Fruit fly (Drosophila melanogaster) whole organism, embryonic: Measurements from ENCODE around the gene CG4709.

Experiments used
- Antp ChIP-seq: fragments of 200-800 bp; sonication (Bioruptor generic); optimal IDR thresholded peaks from 3 replicates; lab custom pipeline; 2016; ENCODE audit warnings: missing biosample characterization, missing genetic modification characterization
- Atf6 ChIP-seq: fragments of 200-800 bp; sonication (Bioruptor generic); IDR thresholded peaks from 2 replicates; pipeline ENCODE4 v1.3.6; 2022; ENCODE audit warnings: missing biosample characterization, missing genetic modification characterization
- CG10654 ChIP-seq: fragments of 200-800 bp; sonication (Bioruptor generic); optimal IDR thresholded peaks from 2 replicates; lab custom pipeline; 2016; ENCODE audit warnings: missing biosample characterization, missing genetic modification characterization
- CG11093 ChIP-seq: fragments of 200-800 bp; sonication (Bioruptor generic); IDR thresholded peaks from 3 replicates; pipeline ENCODE4 v1.3.6; 2022; ENCODE audit warnings: missing biosample characterization, missing genetic modification characterization
- CG12155 ChIP-seq: fragments of 200-800 bp; sonication (Bioruptor generic); optimal IDR thresholded peaks from 3 replicates; lab custom pipeline; 2016; ENCODE audit warnings: missing biosample characterization, missing genetic modification characterization
- CG12659 ChIP-seq: fragments of 200-800 bp; sonication (Bioruptor generic); optimal IDR thresholded peaks from 3 replicates; lab custom pipeline; 2017; ENCODE audit warnings: mild to moderate bottlenecking, missing biosample characterization, missing genetic modification reagents, missing genetic modification characterization
- CG12744 ChIP-seq: fragments of 200-800 bp; sonication (Bioruptor generic); optimal IDR thresholded peaks from 2 replicates; lab custom pipeline; 2016; ENCODE audit warnings: missing biosample characterization, missing genetic modification characterization
- CG13775 ChIP-seq: fragments of 200-800 bp; sonication (Bioruptor generic); optimal IDR thresholded peaks from 3 replicates; lab custom pipeline; 2017; ENCODE audit warnings: missing biosample characterization, mild to moderate bottlenecking, missing genetic modification characterization
- CG14667 ChIP-seq: fragments of 200-800 bp; sonication (Bioruptor generic); IDR thresholded peaks from 2 replicates; pipeline ENCODE4 v1.3.6; 2022; ENCODE audit warnings: missing biosample characterization, missing genetic modification characterization
- CG14710 ChIP-seq: fragments of 200-800 bp; sonication (Bioruptor generic); optimal IDR thresholded peaks from 3 replicates; lab custom pipeline; 2019; ENCODE audit warnings: missing biosample characterization, mild to moderate bottlenecking, missing genetic modification characterization, moderate library complexity
- CG15601 ChIP-seq: fragments of 200-800 bp; sonication (Bioruptor generic); optimal IDR thresholded peaks from 3 replicates; lab custom pipeline; 2019; ENCODE audit warnings: missing biosample characterization, mild to moderate bottlenecking, missing genetic modification characterization, moderate library complexity
- CG17385 ChIP-seq: fragments of 200-800 bp; sonication (Bioruptor generic); optimal IDR thresholded peaks from 3 replicates; lab custom pipeline; 2018; ENCODE audit warnings: missing biosample characterization, mild to moderate bottlenecking, missing genetic modification characterization
- CG1792 ChIP-seq: fragments of 200-800 bp; sonication (Bioruptor generic); optimal IDR thresholded peaks from 2 replicates; lab custom pipeline; 2016; ENCODE audit warnings: missing biosample characterization, missing genetic modification characterization
- CG2129 ChIP-seq: fragments of 200-800 bp; sonication (Bioruptor generic); IDR thresholded peaks from 2 replicates; pipeline ENCODE4 v1.3.6; 2022; ENCODE audit warnings: missing biosample characterization, missing genetic modification characterization; ENCODE audit not compliant: partially characterized antibody
- CG2199 ChIP-seq: fragments of 200-800 bp; sonication (Bioruptor generic); IDR thresholded peaks from 3 replicates; pipeline ENCODE4 v1.3.6; 2022; ENCODE audit warnings: missing biosample characterization, missing genetic modification characterization
- CG31388 ChIP-seq: fragments of 200-800 bp; sonication (Bioruptor generic); optimal IDR thresholded peaks from 2 replicates; lab custom pipeline; 2016; ENCODE audit warnings: missing biosample characterization, missing genetic modification characterization
- CG3281 ChIP-seq: fragments of 200-800 bp; sonication (Bioruptor generic); optimal IDR thresholded peaks from 3 replicates; lab custom pipeline; 2017; ENCODE audit warnings: missing biosample characterization, mild to moderate bottlenecking, missing genetic modification characterization
- CG4854 ChIP-seq: fragments of 200-800 bp; sonication (Bioruptor generic); optimal IDR thresholded peaks from 2 replicates; lab custom pipeline; 2016; ENCODE audit warnings: missing biosample characterization, missing genetic modification characterization, inconsistent platforms
- CG5180 ChIP-seq: fragments of 200-800 bp; sonication (Bioruptor generic); optimal IDR thresholded peaks from 3 replicates; lab custom pipeline; 2017; ENCODE audit warnings: missing biosample characterization, missing genetic modification characterization, mild to moderate bottlenecking, moderate library complexity, missing genetic modification reagents
- CG6654 ChIP-seq: fragments of 200-800 bp; sonication (Bioruptor generic); optimal IDR thresholded peaks from 2 replicates; lab custom pipeline; 2017; ENCODE audit warnings: missing biosample characterization, mild to moderate bottlenecking, missing genetic modification characterization
- CG7372 ChIP-seq: fragments of 200-800 bp; sonication (Bioruptor generic); IDR thresholded peaks from 2 replicates; pipeline ENCODE4 v1.3.6; 2022; ENCODE audit warnings: missing biosample characterization, missing genetic modification characterization
- CG9609 ChIP-seq: fragments of 200-800 bp; sonication (Bioruptor generic); optimal IDR thresholded peaks from 3 replicates; lab custom pipeline; 2016; ENCODE audit warnings: missing biosample characterization, missing genetic modification characterization
- HLH3B ChIP-seq: fragments of 200-800 bp; sonication (Bioruptor generic); IDR thresholded peaks from 2 replicates; pipeline ENCODE4 v1.3.6; 2022; ENCODE audit warnings: missing biosample characterization, missing genetic modification characterization
- HLH4C ChIP-seq: fragments of 200-800 bp; sonication (Bioruptor generic); IDR thresholded peaks from 3 replicates; pipeline ENCODE4 v1.3.6; 2022; ENCODE audit warnings: missing biosample characterization, missing genetic modification characterization; ENCODE audit not compliant: partially characterized antibody
- Ravus ChIP-seq: fragments of 200-800 bp; sonication (Bioruptor generic); IDR thresholded peaks from 2 replicates; pipeline ENCODE4 v1.3.6; 2022; ENCODE audit warnings: missing biosample characterization, missing genetic modification characterization
- Rfx ChIP-seq: fragments of 200-800 bp; sonication (Bioruptor generic); IDR thresholded peaks from 2 replicates; pipeline ENCODE4 v1.3.6; 2022; ENCODE audit warnings: missing biosample characterization, missing genetic modification characterization
- Sox102F ChIP-seq: fragments of 200-800 bp; sonication (Bioruptor generic); optimal IDR thresholded peaks from 2 replicates; lab custom pipeline; 2018; ENCODE audit warnings: missing biosample characterization, mild to moderate bottlenecking, missing genetic modification characterization, moderate library complexity
- Ssrp ChIP-seq: fragments of 200-800 bp; sonication (Bioruptor generic); optimal IDR thresholded peaks from 2 replicates; lab custom pipeline; 2018; ENCODE audit warnings: missing biosample characterization, mild to moderate bottlenecking, missing genetic modification characterization, moderate library complexity
- ab ChIP-seq: fragments of 200-800 bp; sonication (Bioruptor generic); optimal IDR thresholded peaks from 2 replicates; lab custom pipeline; 2016; ENCODE audit warnings: missing biosample characterization, missing genetic modification characterization
- bbx ChIP-seq: fragments of 200-800 bp; sonication (Bioruptor generic); IDR thresholded peaks from 2 replicates; pipeline ENCODE4 v1.3.6; 2022; ENCODE audit warnings: missing biosample characterization, missing genetic modification characterization; ENCODE audit not compliant: partially characterized antibody
- caup ChIP-seq: fragments of 200-800 bp; sonication (Bioruptor generic); optimal IDR thresholded peaks from 3 replicates; lab custom pipeline; 2017; ENCODE audit warnings: missing biosample characterization, mild to moderate bottlenecking, missing genetic modification characterization, moderate library complexity; ENCODE audit not compliant: severe bottlenecking
- dmrt99B ChIP-seq: fragments of 200-800 bp; sonication (Bioruptor generic); optimal IDR thresholded peaks from 2 replicates; lab custom pipeline; 2018; ENCODE audit warnings: missing biosample characterization, mild to moderate bottlenecking, missing genetic modification characterization, moderate library complexity
- ems ChIP-seq: fragments of 200-800 bp; sonication (Bioruptor generic); optimal IDR thresholded peaks from 3 replicates; lab custom pipeline; 2016; ENCODE audit warnings: missing biosample characterization, missing genetic modification characterization
- grau ChIP-seq: fragments of 200-800 bp; optimal IDR thresholded peaks from 3 replicates; lab custom pipeline; 2019; ENCODE audit warnings: missing biosample characterization, mild to moderate bottlenecking, missing genetic modification characterization, moderate library complexity
- gsb ChIP-seq: fragments of 200-800 bp; sonication (Bioruptor generic); IDR thresholded peaks from 2 replicates; pipeline ENCODE4 v1.3.6; 2022; ENCODE audit warnings: missing biosample characterization, missing genetic modification characterization
- hbn ChIP-seq: fragments of 200-800 bp; sonication (Bioruptor generic); IDR thresholded peaks from 2 replicates; pipeline ENCODE4 v1.3.6; 2022; ENCODE audit warnings: missing biosample characterization, missing genetic modification characterization; ENCODE audit not compliant: partially characterized antibody
- ind ChIP-seq: fragments of 200-800 bp; sonication (Bioruptor generic); optimal IDR thresholded peaks from 3 replicates; lab custom pipeline; 2016; ENCODE audit warnings: missing biosample characterization, missing genetic modification characterization
- jing ChIP-seq: fragments of 200-800 bp; sonication (Bioruptor generic); optimal IDR thresholded peaks from 2 replicates; lab custom pipeline; 2018; ENCODE audit warnings: missing biosample characterization, mild to moderate bottlenecking, missing genetic modification characterization
- knrl ChIP-seq: fragments of 200-800 bp; sonication (Bioruptor generic); IDR thresholded peaks from 3 replicates; pipeline ENCODE4 v1.3.6; 2022; ENCODE audit warnings: missing biosample characterization, missing genetic modification characterization; ENCODE audit not compliant: partially characterized antibody
- lbe ChIP-seq: fragments of 200-800 bp; sonication (Bioruptor generic); optimal IDR thresholded peaks from 2 replicates; lab custom pipeline; 2016; ENCODE audit warnings: missing biosample characterization, mild to moderate bottlenecking, missing genetic modification characterization
- pho ChIP-seq: fragments of 200-800 bp; sonication (Bioruptor generic); optimal IDR thresholded peaks from 2 replicates; lab custom pipeline; 2016; ENCODE audit warnings: missing biosample characterization, missing genetic modification characterization
- pnt ChIP-seq: fragments of 200-800 bp; sonication (Bioruptor generic); optimal IDR thresholded peaks from 3 replicates; lab custom pipeline; 2016; ENCODE audit warnings: missing biosample characterization, missing genetic modification characterization
- repo ChIP-seq: fragments of 200-800 bp; sonication (Bioruptor generic); optimal IDR thresholded peaks from 2 replicates; lab custom pipeline; 2016; ENCODE audit warnings: missing biosample characterization, missing genetic modification characterization
- schlank ChIP-seq: fragments of 200-800 bp; sonication (Bioruptor generic); optimal IDR thresholded peaks from 2 replicates; lab custom pipeline; 2018; ENCODE audit warnings: missing biosample characterization, mild to moderate bottlenecking, missing genetic modification characterization
- slou ChIP-seq: fragments of 200-800 bp; sonication (Bioruptor generic); optimal IDR thresholded peaks from 3 replicates; lab custom pipeline; 2016; ENCODE audit warnings: missing biosample characterization, missing genetic modification characterization
- toy ChIP-seq: fragments of 200-800 bp; sonication (Bioruptor generic); IDR thresholded peaks from 2 replicates; pipeline ENCODE4 v1.3.6; 2022; ENCODE audit warnings: missing biosample characterization, missing genetic modification characterization
- tx ChIP-seq: fragments of 200-800 bp; sonication (Bioruptor generic); optimal IDR thresholded peaks from 2 replicates; lab custom pipeline; 2016; ENCODE audit warnings: missing biosample characterization, missing genetic modification characterization
- zf30C ChIP-seq: fragments of 200-800 bp; sonication (Bioruptor generic); optimal IDR thresholded peaks from 3 replicates; lab custom pipeline; 2018; ENCODE audit warnings: missing biosample characterization, mild to moderate bottlenecking, missing genetic modification characterization

Gene CG4709

dm6 chr2L:9918020-9918959 is 35.8 kb upstream of the CG4709 start, which contains the start of the genes CG5885 and CG4598 (continued):
- TF ChIP-seq CG14667 (GFP tag; lab: Robert Waterston, UW): peak; percentile 27; the same call in 1 of the 2 replicates
- TF ChIP-seq Atf6 (GFP tag; lab: Robert Waterston, UW): peak; percentile 67; the same call in 1 of the 2 replicates
- peak; percentile 82 for TF ChIP-seq HLH4C
- peak; percentile 34 for TF ChIP-seq CG3281 (GFP tag; lab: Kevin White, UChicago)
- TF ChIP-seq toy: no peak
- peak; percentile 59 for TF ChIP-seq Antp (GFP tag; lab: Kevin White, UChicago)
- peak; percentile 59 for TF ChIP-seq caup (GFP tag; lab: Kevin White, UChicago)
- TF ChIP-seq gsb (GFP tag; lab: Robert Waterston, UW): no peak
- TF ChIP-seq schlank (tag; lab: Kevin White, UChicago): peak; percentile 50
- peak; percentile 50 for TF ChIP-seq jing
- no peak for TF ChIP-seq CG6654 (GFP tag; lab: Kevin White, UChicago)
- TF ChIP-seq CG13775 (GFP tag; lab: Kevin White, UChicago): peak; percentile 72
- peak; percentile 82 for TF ChIP-seq knrl (GFP tag; lab: Robert Waterston, UW)
- peak; percentile 65 for TF ChIP-seq dmrt99B
- TF ChIP-seq CG15601 (tag; lab: Kevin White, UChicago): peak; percentile 62
- no peak for TF ChIP-seq CG11093 (GFP tag; lab: Robert Waterston, UW)
- TF ChIP-seq ind: peak; percentile 59
- peak; percentile 53 for TF ChIP-seq lbe (GFP tag; lab: Kevin White, UChicago)
- peak; percentile 11 for TF ChIP-seq ems
- TF ChIP-seq CG12155 (GFP tag; lab: Kevin White, UChicago): peak; percentile 69
- TF ChIP-seq CG9609 (GFP tag; lab: Kevin White, UChicago): no peak
- 0 out of 2 replicates have a peak, but pooled peaks have one; percentile 37 for TF ChIP-seq CG2129
- peak; percentile 70 for TF ChIP-seq Ssrp (tag; lab: Kevin White, UChicago)
- TF ChIP-seq CG4854 (GFP tag; lab: Kevin White, UChicago): no peak
- TF ChIP-seq slou (GFP tag; lab: Kevin White, UChicago): peak; percentile 12
- peak; percentile 64 for TF ChIP-seq CG14710 (tag; lab: Kevin White, UChicago)
- peak; percentile 39 for TF ChIP-seq CG10654
- peak; percentile 78 for TF ChIP-seq CG12659
- no peak for TF ChIP-seq CG12744 (GFP tag; lab: Kevin White, UChicago)
- no peak for TF ChIP-seq zf30C (GFP tag; lab: Kevin White, UChicago)
- TF ChIP-seq CG31388 (GFP tag; lab: Kevin White, UChicago): no peak
- TF ChIP-seq Ravus: peak; percentile 31
- peak; percentile 47; the same call in 1 of the 2 replicates for TF ChIP-seq CG7372 (GFP tag; lab: Robert Waterston, UW)
- TF ChIP-seq ab (GFP tag; lab: Kevin White, UChicago): no peak
- peak; percentile 68 for TF ChIP-seq hbn (GFP tag; lab: Robert Waterston, UW)
- no peak for TF ChIP-seq CG1792 (GFP tag; lab: Kevin White, UChicago)
- TF ChIP-seq Rfx: peak; percentile 80
- TF ChIP-seq tx (GFP tag; lab: Kevin White, UChicago): peak; percentile 46
- no peak; the same call in 1 of the 2 replicates for TF ChIP-seq HLH3B
- peak; percentile 19 for TF ChIP-seq pho
- peak; percentile 81 for TF ChIP-seq bbx
- TF ChIP-seq CG2199 (GFP tag; lab: Robert Waterston, UW): no peak
- TF ChIP-seq Sox102F: peak; percentile 80
- peak; percentile 48 for TF ChIP-seq CG5180 (GFP tag; lab: Kevin White, UChicago)
- peak; percentile 55 for TF ChIP-seq pnt (GFP tag; lab: Kevin White, UChicago)
- TF ChIP-seq repo (GFP tag; lab: Kevin White, UChicago): no peak
- peak; percentile 75 for TF ChIP-seq grau (tag; lab: Kevin White, UChicago)
- peak; percentile 64 for TF ChIP-seq CG17385 (GFP tag; lab: Kevin White, UChicago)
